Fruit fly (Drosophila melanogaster) whole organism, prepupa: Measurements from ENCODE around the gene MstProx.

Experiments
- CG15336 ChIP-seq: fragments of 200-800 bp; sonication (Bioruptor generic); IDR thresholded peaks from 2 replicates; pipeline ENCODE4 v1.3.6; 2022; ENCODE audit warnings: missing biosample characterization, missing genetic modification characterization
- CG32006 ChIP-seq: fragments of 200-800 bp; sonication (Bioruptor generic); optimal IDR thresholded peaks from 3 replicates; lab custom pipeline; 2017; ENCODE audit warnings: missing biosample characterization, mild to moderate bottlenecking, missing genetic modification characterization
- Ets21C ChIP-seq: fragments of 200-800 bp; sonication (Bioruptor generic); optimal IDR thresholded peaks from 3 replicates; lab custom pipeline; 2016; ENCODE audit warnings: missing biosample characterization, missing genetic modification characterization
- cyc ChIP-seq: fragments of 200-800 bp; sonication (Bioruptor generic); optimal IDR thresholded peaks from 3 replicates; lab custom pipeline; 2016; ENCODE audit warnings: missing biosample characterization, missing genetic modification characterization
- dsx ChIP-seq: fragments of 200-800 bp; optimal IDR thresholded peaks from 3 replicates; lab custom pipeline; 2019; ENCODE audit warnings: missing biosample characterization, mild to moderate bottlenecking, missing genetic modification characterization, moderate library complexity; ENCODE audit not compliant: poor library complexity, severe bottlenecking
- fd85E ChIP-seq: fragments of 200-800 bp; sonication (Bioruptor generic); optimal IDR thresholded peaks from 3 replicates; lab custom pipeline; 2016; ENCODE audit warnings: missing biosample characterization, missing genetic modification characterization
- vri ChIP-seq: fragments of 200-800 bp; sonication (Bioruptor generic); optimal IDR thresholded peaks from 3 replicates; lab custom pipeline; 2016; ENCODE audit warnings: missing biosample characterization, mild to moderate bottlenecking, missing genetic modification characterization

- TF ChIP-seq dsx (no peak), vri (GFP tag; lab: Kevin White, UChicago) (peak; percentile 79), Ets21C (GFP tag; lab: Kevin White, UChicago) (no peak), fd85E (GFP tag; lab: Kevin White, UChicago) (no peak), CG15336 (GFP tag; lab: Robert Waterston, UW) (no peak), cyc (GFP tag; lab: Kevin White, UChicago) (no peak), CG32006 (GFP tag; lab: Kevin White, UChicago) (no peak)
Measured at dm6 chr3R:7322549-7322948, 46.6 kb downstream of the MstProx start.
